Worm (Caenorhabditis elegans) whole organism, mixed stage, embryonic: ENCODE data around the gene T28C6.10.
A peak's percentile ranks its signal among the peaks of the same experiment; 100 is the strongest.

Source experiments
- M03D4.4 ChIP-seq: sonication (generic microtip); optimal IDR thresholded peaks from 2 replicates; lab custom pipeline; 2017; ENCODE audit warnings: mild to moderate bottlenecking, missing genetic modification characterization, missing compliant biosample characterization
- bed-3 ChIP-seq: fragments of 200-800 bp; sonication (Bioruptor generic); optimal IDR thresholded peaks from 3 replicates; lab custom pipeline; 2018; ENCODE audit warnings: mild to moderate bottlenecking, missing genetic modification characterization, moderate library complexity, missing compliant biosample characterization
- blmp-1 ChIP-seq: fragments of 150-350 bp; optimal IDR thresholded peaks from 2 replicates; lab custom pipeline; 2014; ENCODE audit warnings: missing biosample characterization, missing genetic modification characterization
- ceh-39 ChIP-seq: fragments of 150-350 bp; optimal IDR thresholded peaks from 2 replicates; lab custom pipeline; 2014; ENCODE audit warnings: missing biosample characterization, missing genetic modification characterization
- ceh-43 ChIP-seq: fragments of 200-800 bp; sonication (Bioruptor generic); optimal IDR thresholded peaks from 2 replicates; lab custom pipeline; 2018; ENCODE audit warnings: mild to moderate bottlenecking, missing genetic modification characterization, moderate library complexity, missing compliant biosample characterization
- ceh-83 ChIP-seq: fragments of 200-800 bp; sonication (Bioruptor generic); optimal IDR thresholded peaks from 2 replicates; lab custom pipeline; 2018; ENCODE audit warnings: mild to moderate bottlenecking, missing genetic modification characterization, missing compliant biosample characterization
- ces-1 ChIP-seq: fragments of 150-350 bp; optimal IDR thresholded peaks from 2 replicates; lab custom pipeline; 2014; ENCODE audit warnings: missing biosample characterization, missing genetic modification reagents, missing genetic modification characterization
- cnd-1 ChIP-seq: fragments of 200-800 bp; sonication (Bioruptor generic); optimal IDR thresholded peaks from 2 replicates; lab custom pipeline; 2018; ENCODE audit warnings: mild to moderate bottlenecking, missing genetic modification characterization, missing compliant biosample characterization
- drap-1 ChIP-seq: fragments of 200-800 bp; sonication (Bioruptor generic); optimal IDR thresholded peaks from 3 replicates; lab custom pipeline; 2018; ENCODE audit warnings: mild to moderate bottlenecking, missing genetic modification characterization, missing compliant biosample characterization
- elt-1 ChIP-seq: sonication (generic microtip); optimal IDR thresholded peaks from 2 replicates; lab custom pipeline; 2017; ENCODE audit warnings: missing genetic modification characterization, mild to moderate bottlenecking, missing compliant biosample characterization, antibody characterized with exemption, moderate library complexity, borderline replicate concordance; ENCODE audit not compliant: insufficient read depth
- elt-3 ChIP-seq: fragments of 150-350 bp; optimal IDR thresholded peaks from 2 replicates; lab custom pipeline; 2014; ENCODE audit warnings: missing biosample characterization, missing genetic modification characterization
- flh-1 ChIP-seq: fragments of 200-800 bp; sonication (Bioruptor generic); optimal IDR thresholded peaks from 2 replicates; lab custom pipeline; 2018; ENCODE audit warnings: mild to moderate bottlenecking, missing genetic modification characterization, moderate library complexity, missing compliant biosample characterization
- ham-2 ChIP-seq: fragments of 200-800 bp; sonication (Bioruptor generic); optimal IDR thresholded peaks from 2 replicates; lab custom pipeline; 2018; ENCODE audit warnings: mild to moderate bottlenecking, missing genetic modification characterization, missing compliant biosample characterization
- hlh-1 ChIP-seq: fragments of 150-350 bp; optimal IDR thresholded peaks from 2 replicates; lab custom pipeline; 2014; ENCODE audit warnings: missing biosample characterization, missing genetic modification reagents, missing genetic modification characterization
- lin-13 ChIP-seq: fragments of 150-350 bp; optimal IDR thresholded peaks from 2 replicates; lab custom pipeline; 2014; ENCODE audit warnings: missing biosample characterization, missing genetic modification characterization
- lin-32 ChIP-seq: fragments of 200-800 bp; sonication (Bioruptor generic); optimal IDR thresholded peaks from 2 replicates; lab custom pipeline; 2018; ENCODE audit warnings: mild to moderate bottlenecking, missing genetic modification characterization, missing compliant biosample characterization
- lsy-2 ChIP-seq: fragments of 150-350 bp; optimal IDR thresholded peaks from 2 replicates; lab custom pipeline; 2014; ENCODE audit warnings: missing biosample characterization, missing genetic modification characterization
- mab-5 ChIP-seq: fragments of 150-350 bp; optimal IDR thresholded peaks from 2 replicates; lab custom pipeline; 2014; ENCODE audit warnings: missing biosample characterization, missing genetic modification characterization
- mep-1 ChIP-seq: fragments of 150-350 bp; optimal IDR thresholded peaks from 2 replicates; lab custom pipeline; 2017; ENCODE audit warnings: missing biosample characterization, missing genetic modification reagents, missing genetic modification characterization, inconsistent platforms
- nhr-12 ChIP-seq: fragments of 150-350 bp; optimal IDR thresholded peaks from 2 replicates; lab custom pipeline; 2014; ENCODE audit warnings: missing biosample characterization, missing genetic modification characterization
- nhr-2 ChIP-seq: fragments of 150-350 bp; optimal IDR thresholded peaks from 2 replicates; lab custom pipeline; 2014; ENCODE audit warnings: missing biosample characterization, missing genetic modification characterization
- nhr-237 ChIP-seq: fragments of 150-350 bp; optimal IDR thresholded peaks from 2 replicates; lab custom pipeline; 2014; ENCODE audit warnings: missing biosample characterization, missing genetic modification characterization
- nhr-28 ChIP-seq: fragments of 150-350 bp; optimal IDR thresholded peaks from 2 replicates; lab custom pipeline; 2014; ENCODE audit warnings: missing biosample characterization, missing genetic modification characterization
- nhr-76 ChIP-seq: sonication (generic microtip); optimal IDR thresholded peaks from 2 replicates; lab custom pipeline; 2017; ENCODE audit warnings: missing biosample characterization, missing genetic modification characterization
- pha-4 ChIP-seq: fragments of 150-350 bp; optimal IDR thresholded peaks from 2 replicates; lab custom pipeline; 2018; ENCODE audit warnings: missing biosample characterization, missing genetic modification reagents, missing genetic modification characterization
- sem-2 ChIP-seq: fragments of 200-800 bp; sonication (Bioruptor generic); optimal IDR thresholded peaks from 2 replicates; lab custom pipeline; 2018; ENCODE audit warnings: mild to moderate bottlenecking, missing genetic modification characterization, missing compliant biosample characterization
- snpc-4 ChIP-seq: fragments of 150-350 bp; optimal IDR thresholded peaks from 2 replicates; lab custom pipeline; 2014; ENCODE audit warnings: missing biosample characterization, missing genetic modification characterization
- sptf-1 ChIP-seq: sonication (generic microtip); optimal IDR thresholded peaks from 2 replicates; lab custom pipeline; 2017; ENCODE audit warnings: mild to moderate bottlenecking, missing genetic modification characterization, moderate library complexity, missing compliant biosample characterization
- tbx-8 ChIP-seq: fragments of 200-800 bp; sonication (Bioruptor generic); optimal IDR thresholded peaks from 2 replicates; lab custom pipeline; 2018; ENCODE audit warnings: mild to moderate bottlenecking, missing genetic modification characterization, moderate library complexity, missing compliant biosample characterization
- unc-120 ChIP-seq: sonication (generic microtip); optimal IDR thresholded peaks from 2 replicates; lab custom pipeline; 2017; ENCODE audit warnings: missing genetic modification characterization, missing compliant biosample characterization; ENCODE audit not compliant: poor library complexity, severe bottlenecking
- unc-39 ChIP-seq: fragments of 150-350 bp; optimal IDR thresholded peaks from 2 replicates; lab custom pipeline; 2014; ENCODE audit warnings: missing biosample characterization, missing genetic modification characterization
- unc-62 ChIP-seq: fragments of 150-350 bp; optimal IDR thresholded peaks from 2 replicates; lab custom pipeline; 2014; ENCODE audit warnings: missing biosample characterization, missing genetic modification reagents, missing genetic modification characterization
- zip-8 ChIP-seq: fragments of 150-350 bp; optimal IDR thresholded peaks from 2 replicates; lab custom pipeline; 2014; ENCODE audit warnings: missing biosample characterization, missing genetic modification characterization
- ztf-11 ChIP-seq: fragments of 150-350 bp; optimal IDR thresholded peaks from 2 replicates; lab custom pipeline; 2014; ENCODE audit warnings: missing biosample characterization, missing genetic modification characterization

Gene T28C6.10

DNA sequence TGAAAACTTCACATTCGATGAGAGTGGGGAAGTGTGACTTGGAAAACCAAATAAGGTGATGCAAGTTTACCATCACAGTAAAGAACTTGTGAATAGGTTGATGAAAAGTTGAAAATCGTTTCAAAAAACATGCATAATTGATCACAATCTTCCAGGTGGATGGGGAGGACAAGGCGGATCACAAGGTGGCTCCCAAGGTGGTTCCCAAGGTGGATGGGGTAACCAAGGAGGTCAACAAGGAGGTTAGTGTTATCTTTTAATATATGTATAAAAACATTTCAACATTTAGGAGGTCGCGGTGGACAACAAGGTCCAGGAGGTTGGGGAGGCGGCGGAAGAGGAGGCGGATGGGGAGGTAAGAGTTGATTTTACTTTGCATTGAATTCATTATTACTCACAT is at the start of gene T28C6.10:
TSS of gene T28C6.10 (plus strand) at position 301 of the 400 bp plus-strand sequence.
- TF ChIP-seq nhr-28 (tag; lab: Kevin White, UChicago) (no peak), drap-1 (GFP tag; lab: Kevin White, UChicago) (no peak), elt-3 (tag; lab: Kevin White, UChicago) (no peak), lsy-2 (no peak), nhr-12 (tag; lab: Kevin White, UChicago) (no peak), nhr-237 (no peak), cnd-1 (tag; lab: Kevin White, UChicago) (no peak), snpc-4 (tag; lab: Kevin White, UChicago) (no peak), zip-8 (tag; lab: Kevin White, UChicago) (no peak), nhr-76 (tag; lab: Kevin White, UChicago) (no peak), sptf-1 (tag; lab: Kevin White, UChicago) (no peak), blmp-1 (tag; lab: Kevin White, UChicago) (no peak)

DNA sequence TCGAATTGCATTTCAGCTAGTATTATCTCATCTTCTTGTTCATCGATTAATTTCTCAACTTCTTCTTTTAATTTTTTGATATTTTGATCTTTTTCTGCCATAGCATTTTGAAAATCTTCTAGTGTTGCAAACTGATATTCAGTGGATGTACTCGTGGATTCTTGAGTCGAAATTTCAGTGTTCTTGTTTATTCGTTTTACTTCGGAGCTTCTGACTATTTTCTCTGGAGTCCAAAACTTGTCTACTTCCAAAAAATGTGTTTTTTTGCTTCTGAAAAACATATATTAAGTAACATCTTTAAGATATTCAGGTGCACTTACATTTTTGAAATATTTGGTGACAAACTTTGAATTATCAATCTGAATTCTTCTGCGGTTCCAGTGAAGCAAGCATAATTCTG is 48.2 kb upstream of the T28C6.10 start, which contains the start of gene F20C5.5:
TSS of gene F20C5.5 (minus strand) at position 101 of the 400 bp plus-strand sequence.
- TF ChIP-seq flh-1 (GFP tag; lab: Kevin White, UChicago) (no peak), ham-2 (no peak), ces-1 (GFP tag; lab: Kevin White, UChicago) (no peak), hlh-1 (tag; lab: Kevin White, UChicago) (no peak), snpc-4 (tag; lab: Kevin White, UChicago) (no peak), elt-1 (tag; lab: Kevin White, UChicago) (no peak), nhr-76 (tag; lab: Kevin White, UChicago) (no peak), unc-39 (tag; lab: Kevin White, UChicago) (no peak), mab-5 (tag; lab: Kevin White, UChicago) (no peak), mep-1 (tag; lab: Kevin White, UChicago) (no peak), pha-4 (tag; lab: Kevin White, UChicago) (no peak), nhr-2 (tag; lab: Kevin White, UChicago) (no peak), bed-3 (GFP tag; lab: Kevin White, UChicago) (no peak), unc-120 (no peak), elt-3 (tag; lab: Kevin White, UChicago) (no peak), ztf-11 (tag; lab: Kevin White, UChicago) (no peak), ceh-43 (GFP tag; lab: Kevin White, UChicago) (no peak)

DNA sequence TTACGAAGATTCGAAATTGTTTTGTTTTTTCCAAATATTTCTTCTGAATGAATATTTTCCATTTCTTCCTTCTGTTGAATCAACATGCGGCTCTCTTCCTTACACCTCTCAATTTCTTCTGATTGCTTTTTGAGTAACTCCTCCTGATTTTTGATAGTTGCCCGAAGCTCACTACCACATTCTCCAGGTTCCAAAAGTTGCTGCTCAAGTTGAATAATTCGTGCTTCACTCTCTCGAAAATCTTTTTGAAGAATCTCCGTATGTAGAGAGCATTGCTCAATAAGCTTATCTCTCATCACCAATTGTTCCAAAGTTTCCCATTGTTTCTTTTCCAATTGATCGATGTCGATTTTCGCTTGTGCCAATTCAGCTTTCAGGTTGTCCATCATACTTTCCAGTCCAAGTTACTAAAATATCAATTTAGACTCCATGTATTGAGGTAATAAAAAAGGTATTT is 44.9 kb upstream of the T28C6.10 start, which contains the start of gene F20C5.6:
TSS of gene F20C5.6 (minus strand) at position 407 of the 457 bp plus-strand sequence.
- TF ChIP-seq sptf-1 (tag; lab: Kevin White, UChicago), result no peak
- no peak for TF ChIP-seq mab-5 (tag; lab: Kevin White, UChicago)
- TF ChIP-seq lsy-2, result no peak
- TF ChIP-seq bed-3 (GFP tag; lab: Kevin White, UChicago), result no peak
- TF ChIP-seq tbx-8, result no peak
- TF ChIP-seq ceh-83 (GFP tag; lab: Kevin White, UChicago), result no peak
- no peak for TF ChIP-seq cnd-1 (tag; lab: Kevin White, UChicago)
- TF ChIP-seq flh-1 (GFP tag; lab: Kevin White, UChicago), result no peak
- no peak for TF ChIP-seq sem-2
- TF ChIP-seq snpc-4 (tag; lab: Kevin White, UChicago), result no peak
- no peak for TF ChIP-seq unc-62
- TF ChIP-seq nhr-76 (tag; lab: Kevin White, UChicago), result no peak
- no peak for TF ChIP-seq lin-32 (GFP tag; lab: Kevin White, UChicago)
- no peak for TF ChIP-seq nhr-237
- no peak for TF ChIP-seq ham-2

DNA sequence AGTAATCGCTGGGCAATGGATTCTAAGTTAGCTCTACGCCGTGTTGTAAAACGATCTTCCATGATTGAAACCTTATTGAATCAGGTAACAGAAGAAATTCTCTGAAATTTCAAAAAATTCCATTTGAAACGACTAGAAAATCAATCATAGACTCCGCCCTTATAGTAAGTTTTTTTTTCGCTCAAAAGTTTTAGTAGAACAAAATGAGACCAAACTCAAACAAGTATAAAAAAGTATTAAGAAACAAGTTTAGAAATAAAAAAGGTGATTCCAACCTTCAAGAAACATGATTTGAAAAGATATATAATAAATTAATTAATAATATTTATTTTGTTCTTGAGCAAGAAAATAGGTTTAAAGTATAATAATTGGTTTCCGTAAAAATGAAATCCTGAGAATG is 39.7 kb upstream of the T28C6.10 start, which contains the start of gene C33D9.6:
TSS of gene C33D9.6 (minus strand) at position 101 of the 400 bp plus-strand sequence.
- TF ChIP-seq flh-1 (GFP tag; lab: Kevin White, UChicago), result no peak
- no peak for TF ChIP-seq nhr-2 (tag; lab: Kevin White, UChicago)

DNA sequence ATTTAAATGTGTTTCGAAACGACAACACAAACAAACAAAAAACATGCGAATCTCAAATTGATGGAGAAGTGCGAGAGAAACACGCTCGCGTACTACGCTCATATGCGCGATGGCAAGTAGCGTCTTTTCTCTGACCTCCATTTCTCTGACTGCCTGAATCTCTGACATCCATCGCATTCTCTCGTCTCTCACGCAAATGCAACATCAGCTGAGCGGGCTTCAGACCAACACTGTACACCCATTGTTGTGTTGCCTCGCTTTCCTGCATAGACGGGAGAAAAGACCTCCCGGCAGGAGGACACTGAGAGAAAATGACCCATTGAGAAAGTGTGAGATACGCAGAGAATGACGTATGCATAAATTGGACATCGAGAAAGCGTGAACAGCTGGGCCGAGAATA is 35.6 kb upstream of the T28C6.10 start:
- TF ChIP-seq cnd-1 (tag; lab: Kevin White, UChicago) (peak; percentile 83), nhr-76 (tag; lab: Kevin White, UChicago) (no peak), mep-1 (tag; lab: Kevin White, UChicago) (peak; percentile 84), unc-39 (tag; lab: Kevin White, UChicago) (no peak), pha-4 (tag; lab: Kevin White, UChicago) (peak; percentile 77), ces-1 (GFP tag; lab: Kevin White, UChicago) (peak; percentile 53), nhr-2 (tag; lab: Kevin White, UChicago) (peak; percentile 26), elt-3 (tag; lab: Kevin White, UChicago) (peak; percentile 5), bed-3 (GFP tag; lab: Kevin White, UChicago) (peak; percentile 14), lin-32 (GFP tag; lab: Kevin White, UChicago) (peak; percentile 74), lsy-2 (peak; percentile 69), ztf-11 (tag; lab: Kevin White, UChicago) (peak; percentile 74), blmp-1 (tag; lab: Kevin White, UChicago) (no peak), zip-8 (tag; lab: Kevin White, UChicago) (no peak), nhr-237 (peak; percentile 56), nhr-28 (tag; lab: Kevin White, UChicago) (no peak), ceh-39 (no peak), hlh-1 (tag; lab: Kevin White, UChicago) (peak; percentile 93), flh-1 (GFP tag; lab: Kevin White, UChicago) (no peak), elt-1 (tag; lab: Kevin White, UChicago) (peak; percentile 45), ham-2 (peak; percentile 98), unc-62 (peak; percentile 84), sem-2 (no peak), ceh-83 (GFP tag; lab: Kevin White, UChicago) (peak; percentile 52), drap-1 (GFP tag; lab: Kevin White, UChicago) (peak; percentile 75), nhr-12 (tag; lab: Kevin White, UChicago) (no peak), lin-13 (tag; lab: Kevin White, UChicago) (peak; percentile 75), mab-5 (tag; lab: Kevin White, UChicago) (no peak), snpc-4 (tag; lab: Kevin White, UChicago) (no peak), M03D4.4 (tag; lab: Kevin White, UChicago) (peak; percentile 54), ceh-43 (GFP tag; lab: Kevin White, UChicago) (peak; percentile 31), tbx-8 (peak; percentile 21), unc-120 (peak; percentile 95)
